Worm (Caenorhabditis elegans): Measurements from ENCODE around the gene znfx-1.

DNA sequence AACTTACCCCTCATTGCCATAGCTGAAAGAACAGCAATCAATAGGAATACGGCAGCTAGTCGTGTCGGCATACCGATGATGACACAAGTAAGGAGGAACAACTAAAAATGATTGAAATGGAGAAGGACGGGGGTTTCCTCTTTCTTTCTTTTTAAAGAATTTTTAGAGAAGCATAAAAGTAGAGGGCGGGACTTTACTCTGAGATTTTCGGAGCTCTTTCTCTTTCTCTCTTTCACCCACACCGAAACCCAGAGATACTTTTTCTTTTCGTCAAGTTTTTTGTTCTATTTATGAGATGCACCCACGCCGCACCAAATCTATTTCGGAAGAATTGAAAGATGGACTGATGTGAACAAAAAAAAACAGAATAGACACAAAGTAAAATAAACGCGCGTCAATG is 33.2 kb downstream of the znfx-1 start, which contains the start of gene T26C5.5:
- TF ChIP-seq pha-4 (tag; optimal IDR thresholded peaks at IDR 0.05) (no peak), cnd-1 (tag; optimal IDR thresholded peaks at IDR 0.05) (no peak), snpc-4 (tag; optimal IDR thresholded peaks at IDR 0.05) (no peak), sem-2 (GFP tag; optimal IDR thresholded peaks at IDR 0.05) (no peak), unc-62 (GFP tag; optimal IDR thresholded peaks at IDR 0.05) (no peak), nhr-2 (tag; optimal IDR thresholded peaks at IDR 0.05) (no peak)

Data from whole organism, mixed stage, embryonic.